Fruit fly (Drosophila melanogaster) whole organism, pupa: Measurements from ENCODE around the gene FucT6.

Experiments used
- CG12605 ChIP-seq: fragments of 200-800 bp; sonication (Bioruptor generic); IDR thresholded peaks from 2 replicates; pipeline ENCODE4 v1.3.6; 2022; ENCODE audit warnings: missing biosample characterization, missing genetic modification characterization
- CG15710 ChIP-seq: fragments of 200-800 bp; sonication (Bioruptor generic); optimal IDR thresholded peaks from 2 replicates; lab custom pipeline; 2018; ENCODE audit warnings: missing biosample characterization, mild to moderate bottlenecking, missing genetic modification characterization, moderate library complexity
- CG34367 ChIP-seq: fragments of 200-800 bp; sonication (Bioruptor generic); optimal IDR thresholded peaks from 2 replicates; lab custom pipeline; 2018; ENCODE audit warnings: missing biosample characterization, mild to moderate bottlenecking, missing genetic modification characterization
- CG8301 ChIP-seq: fragments of 200-800 bp; sonication (Bioruptor generic); optimal IDR thresholded peaks from 2 replicates; lab custom pipeline; 2018; ENCODE audit warnings: missing biosample characterization, mild to moderate bottlenecking, missing genetic modification characterization
- CG9948 ChIP-seq: fragments of 200-800 bp; sonication (Bioruptor generic); optimal IDR thresholded peaks from 2 replicates; lab custom pipeline; 2018; ENCODE audit warnings: missing biosample characterization, mild to moderate bottlenecking, missing genetic modification characterization, moderate library complexity
- D1 ChIP-seq: fragments of 200-800 bp; sonication (Bioruptor generic); optimal IDR thresholded peaks from 2 replicates; lab custom pipeline; 2018; ENCODE audit warnings: missing biosample characterization, mild to moderate bottlenecking, missing genetic modification characterization, moderate library complexity
- EcR ChIP-seq: fragments of 200-800 bp; sonication (Bioruptor generic); optimal IDR thresholded peaks from 3 replicates; lab custom pipeline; 2019; ENCODE audit warnings: missing biosample characterization, missing genetic modification characterization, mild to moderate bottlenecking, moderate library complexity, missing genetic modification reagents
- Ets98B ChIP-seq: fragments of 200-800 bp; sonication (Bioruptor generic); IDR thresholded peaks from 2 replicates; pipeline ENCODE4 v1.3.6; 2022; ENCODE audit warnings: missing biosample characterization, missing genetic modification characterization
- Pif1B ChIP-seq: fragments of 200-800 bp; sonication (Bioruptor generic); optimal IDR thresholded peaks from 3 replicates; lab custom pipeline; 2016; ENCODE audit warnings: missing biosample characterization, missing genetic modification characterization
- Snoo ChIP-seq: fragments of 200-800 bp; sonication (Bioruptor generic); optimal IDR thresholded peaks from 3 replicates; lab custom pipeline; 2017; ENCODE audit warnings: missing biosample characterization, mild to moderate bottlenecking, missing genetic modification characterization, inconsistent platforms
- fd96Ca ChIP-seq: fragments of 200-800 bp; sonication (Bioruptor generic); IDR thresholded peaks from 3 replicates; pipeline ENCODE4 v1.3.6; 2022; ENCODE audit warnings: missing biosample characterization, missing genetic modification characterization

DNA sequence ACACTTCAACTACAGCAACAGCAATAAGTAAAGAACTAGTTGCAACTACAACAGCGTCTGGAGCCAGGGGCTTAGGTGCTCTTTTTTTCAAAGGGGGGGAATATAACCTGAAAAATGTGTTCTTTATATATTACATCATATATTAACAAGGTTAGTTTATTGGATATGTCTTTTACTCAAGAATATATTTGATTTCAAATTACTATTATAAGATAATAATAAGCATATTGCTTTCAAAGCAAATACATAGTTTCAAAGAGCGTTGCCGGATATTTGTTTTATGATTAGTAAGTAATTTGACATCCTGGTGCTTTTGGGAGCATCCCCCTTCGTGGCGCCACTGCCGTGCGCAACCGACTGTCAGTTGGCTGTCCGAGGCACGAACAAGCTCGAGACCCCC is 50.7 kb downstream of the FucT6 start:
- TF ChIP-seq CG9948 (tag; lab: Kevin White, UChicago): peak; percentile 90
- peak; percentile 89 for TF ChIP-seq CG15710 (tag; lab: Kevin White, UChicago)
- peak; percentile 84 for TF ChIP-seq CG34367 (tag; lab: Kevin White, UChicago)
- TF ChIP-seq Snoo (tag; lab: Kevin White, UChicago): peak; percentile 52
- peak; percentile 47 for TF ChIP-seq D1 (tag; lab: Kevin White, UChicago)
- TF ChIP-seq CG12605 (GFP tag; lab: Robert Waterston, UW): peak; percentile 85
- TF ChIP-seq Pif1B (GFP tag; lab: Kevin White, UChicago): peak; percentile 70
- peak; percentile 74 for TF ChIP-seq Ets98B (GFP tag; lab: Robert Waterston, UW)
- peak; percentile 88 for TF ChIP-seq fd96Ca (GFP tag; lab: Robert Waterston, UW)
- peak; percentile 92 for TF ChIP-seq CG8301
- no peak for TF ChIP-seq EcR (GFP tag; lab: Kevin White, UChicago)
